Worm (Caenorhabditis elegans): Measurements from ENCODE around the gene K02C4.3.

DNA sequence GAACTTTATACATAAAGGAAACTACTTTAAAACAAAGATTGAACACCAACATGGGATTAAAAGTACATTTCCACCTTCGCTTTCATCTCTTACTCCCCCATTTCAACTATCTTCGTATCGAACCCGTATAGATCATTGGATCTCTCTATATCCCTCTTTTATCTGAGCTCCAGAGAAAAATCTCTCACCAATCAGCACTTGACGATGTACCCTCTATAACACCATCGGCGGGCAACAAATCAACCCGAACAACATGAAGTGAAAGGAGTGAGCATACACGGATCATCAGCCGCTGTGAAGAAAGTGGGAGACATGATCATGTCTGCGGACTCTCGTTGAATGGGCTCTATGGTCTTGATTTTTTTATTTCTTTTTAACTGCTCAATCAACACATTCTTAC lies 30.8 kb upstream of the K02C4.3 start:
- TF ChIP-seq ama-1 (optimal IDR thresholded peaks at IDR 0.05): no peak
- TF ChIP-seq nhr-11 (tag; optimal IDR thresholded peaks at IDR 0.05): no peak
- no peak for TF ChIP-seq fos-1 (tag; optimal IDR thresholded peaks at IDR 0.05)
- no peak for TF ChIP-seq nhr-237 (tag; optimal IDR thresholded peaks at IDR 0.05)
- TF ChIP-seq ceh-9 (tag; optimal IDR thresholded peaks at IDR 0.05): no peak
- TF ChIP-seq nhr-77 (tag; optimal IDR thresholded peaks at IDR 0.05): no peak
- no peak for TF ChIP-seq pha-4 (tag; optimal IDR thresholded peaks at IDR 0.05)
- TF ChIP-seq eor-1 (tag; optimal IDR thresholded peaks at IDR 0.05): no peak
- TF ChIP-seq nhr-76 (tag; optimal IDR thresholded peaks at IDR 0.05): no peak
- no peak for TF ChIP-seq ztf-4 (tag; optimal IDR thresholded peaks at IDR 0.05)
- no peak for TF ChIP-seq snpc-4 (tag; optimal IDR thresholded peaks at IDR 0.05)
- TF ChIP-seq jun-1 (tag; optimal IDR thresholded peaks at IDR 0.05): no peak
- TF ChIP-seq fkh-10 (GFP tag; optimal IDR thresholded peaks at IDR 0.05): no peak

Data from whole organism, L3 larva.